Worm (Caenorhabditis elegans) whole organism, L4/young adult: Measurements from ENCODE around the gene lonp-2.

Source experiments
- W03F9.2 ChIP-seq: fragments of 150-350 bp; optimal IDR thresholded peaks from 2 replicates; lab custom pipeline; 2014; ENCODE audit warnings: missing biosample characterization, missing genetic modification characterization
- dao-5 ChIP-seq: sonication (generic microtip); optimal IDR thresholded peaks from 2 replicates; lab custom pipeline; 2016; ENCODE audit warnings: missing genotype, missing genetic modification characterization, moderate library complexity, missing compliant biosample characterization
- him-1 ChIP-seq: sonication (generic microtip); optimal IDR thresholded peaks from 2 replicates; lab custom pipeline; 2016; ENCODE audit warnings: missing genotype, missing genetic modification reagents, missing genetic modification characterization, missing compliant biosample characterization

- TF ChIP-seq him-1 (no peak), W03F9.2 (tag; lab: Kevin White, UChicago) (no peak), dao-5 (no peak)
These were observed 29.9 kb downstream of the lonp-2 start for ce11 chrIII:12137515-12137914.
